Worm (Caenorhabditis elegans) whole organism, young adult: ENCODE data around the gene frm-2.

Source experiments
- ama-1 ChIP-seq, 3 experiments: fragments of 150-350 bp in 1 of 3; sonication (generic microtip) in 2 of 3; optimal IDR thresholded peaks; 2 replicates each; lab custom pipeline; 2014 to 2018; ENCODE audit warnings: missing biosample characterization in 2 of 3, missing genetic modification characterization in 2 of 3, missing genetic modification reagents in 2 of 3
- egrh-3 ChIP-seq: fragments of 200-800 bp; sonication (Bioruptor generic); IDR thresholded peaks from 2 replicates; pipeline ENCODE4 v1.3.6; 2022; ENCODE audit warnings: missing genetic modification reagents, missing genetic modification characterization, missing compliant biosample characterization
- hmg-1.2 ChIP-seq: fragments of 200-800 bp; sonication (Bioruptor generic); IDR thresholded peaks from 2 replicates; pipeline ENCODE4 v1.3.6; 2022; ENCODE audit warnings: missing genetic modification reagents, missing genetic modification characterization, missing compliant biosample characterization
- hsf-1 ChIP-seq: fragments of 200-800 bp; sonication (Bioruptor generic); IDR thresholded peaks from 2 replicates; pipeline ENCODE4 v1.3.6; 2022; ENCODE audit warnings: missing genetic modification reagents, missing genetic modification characterization, missing compliant biosample characterization
- mcd-1 ChIP-seq: fragments of 200-800 bp; sonication (Bioruptor generic); IDR thresholded peaks from 2 replicates; pipeline ENCODE4 v1.3.6; 2022; ENCODE audit warnings: missing genetic modification reagents, missing genetic modification characterization, missing compliant biosample characterization
- pha-4 ChIP-seq: fragments of 150-350 bp; sonication (generic microtip); optimal IDR thresholded peaks from 2 replicates; lab custom pipeline; 2014; ENCODE audit warnings: missing biosample characterization, missing genetic modification reagents, missing genetic modification characterization
- sdz-38 ChIP-seq: sonication (generic microtip); optimal IDR thresholded peaks from 2 replicates; lab custom pipeline; 2016; ENCODE audit warnings: missing genotype, missing genetic modification characterization, missing compliant biosample characterization
- snpc-3.4 ChIP-seq: sonication (generic microtip); optimal IDR thresholded peaks from 2 replicates; lab custom pipeline; 2017; ENCODE audit warnings: missing genetic modification characterization, mild to moderate bottlenecking, missing compliant biosample characterization, antibody characterized with exemption, moderate library complexity, missing genotype, missing genetic modification reagents
- unc-130 ChIP-seq: sonication (generic microtip); optimal IDR thresholded peaks from 2 replicates; lab custom pipeline; 2016; ENCODE audit warnings: missing genetic modification reagents, missing genetic modification characterization, missing compliant biosample characterization
- unc-62 ChIP-seq: fragments of 150-350 bp; optimal IDR thresholded peaks from 2 replicates; lab custom pipeline; 2014; ENCODE audit warnings: missing biosample characterization, missing genetic modification reagents, missing genetic modification characterization

DNA sequence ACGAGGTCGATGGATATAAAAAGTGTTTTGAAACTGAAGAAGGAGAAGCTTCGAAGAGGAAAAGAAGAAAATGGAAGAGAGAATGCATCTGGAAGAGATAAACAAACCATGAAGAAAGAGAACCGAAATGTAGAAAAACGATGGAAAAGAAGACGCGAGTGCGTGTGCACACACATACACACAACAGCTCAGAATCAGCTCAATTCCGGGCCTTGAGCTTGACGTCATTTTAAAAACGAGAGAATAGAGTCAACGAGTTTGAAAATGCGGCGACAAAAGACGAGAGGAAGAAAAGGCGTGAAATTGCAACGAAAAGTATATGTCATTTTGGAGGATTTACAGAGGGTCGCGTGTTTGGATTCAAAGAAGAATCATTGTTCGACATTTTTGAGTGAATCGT lies 17.7 kb upstream of the frm-2 start:
- no peak for TF ChIP-seq unc-62
- TF ChIP-seq snpc-3.4 (tag; lab: Kevin White, UChicago), result no peak
- TF ChIP-seq unc-130 (GFP tag; lab: Kevin White, UChicago), result no peak
- TF ChIP-seq sdz-38 (tag; lab: Kevin White, UChicago), result no peak
- no peak for TF ChIP-seq mcd-1 (GFP tag; lab: Robert Waterston, UW)
- TF ChIP-seq hsf-1 (GFP tag; lab: Robert Waterston, UW), result no peak
- no peak for TF ChIP-seq ama-1 (optimal IDR thresholded peaks at IDR 0.05; lab: Kevin White, UChicago)
- no peak for TF ChIP-seq ama-1 (GFP tag; optimal IDR thresholded peaks at IDR 0.05; lab: Kevin White, UChicago)
- TF ChIP-seq egrh-3 (GFP tag; lab: Robert Waterston, UW), result no peak
- no peak for TF ChIP-seq hmg-1.2 (GFP tag; lab: Robert Waterston, UW)
- no peak for TF ChIP-seq pha-4 (tag; lab: Kevin White, UChicago)
